Worm (Caenorhabditis elegans) whole organism, L2 larva: Measurements from ENCODE around the gene W04H10.6.
"Not testable (repeated sequence)": the region's sequence is repeated elsewhere in the genome, so short reads cannot be mapped to it uniquely, and the experiment has no call there.

ENCODE experiments used
- C34F6.9 ChIP-seq: fragments of 150-350 bp; optimal IDR thresholded peaks from 2 replicates; lab custom pipeline; 2014; ENCODE audit warnings: missing biosample characterization, missing genetic modification characterization
- R02D3.7 ChIP-seq: fragments of 150-350 bp; optimal IDR thresholded peaks from 2 replicates; lab custom pipeline; 2014; ENCODE audit warnings: missing biosample characterization, missing genetic modification characterization
- ama-1 ChIP-seq: fragments of 150-350 bp; optimal IDR thresholded peaks from 2 replicates; lab custom pipeline; 2018; ENCODE audit warnings: inconsistent platforms
- ceh-16 ChIP-seq: fragments of 150-350 bp; optimal IDR thresholded peaks from 2 replicates; lab custom pipeline; 2014; ENCODE audit warnings: missing biosample characterization, missing genetic modification characterization
- crh-2 ChIP-seq: sonication (generic microtip); optimal IDR thresholded peaks from 2 replicates; lab custom pipeline; 2017; ENCODE audit warnings: missing biosample characterization, missing genetic modification characterization
- elt-1 ChIP-seq: fragments of 150-350 bp; optimal IDR thresholded peaks from 2 replicates; lab custom pipeline; 2014; ENCODE audit warnings: missing biosample characterization, missing genetic modification characterization
- elt-3 ChIP-seq: sonication (generic microtip); optimal IDR thresholded peaks from 2 replicates; lab custom pipeline; 2017; ENCODE audit warnings: missing biosample characterization, missing genetic modification characterization
- fos-1 ChIP-seq: fragments of 150-350 bp; optimal IDR thresholded peaks from 2 replicates; lab custom pipeline; 2014; ENCODE audit warnings: missing biosample characterization, missing genetic modification characterization
- lin-11 ChIP-seq: fragments of 150-350 bp; sonication (generic microtip); optimal IDR thresholded peaks from 2 replicates; lab custom pipeline; 2014; ENCODE audit warnings: missing biosample characterization, missing genetic modification characterization, inconsistent platforms, mixed read lengths
- lin-13 ChIP-seq: fragments of 150-350 bp; optimal IDR thresholded peaks from 2 replicates; lab custom pipeline; 2014; ENCODE audit warnings: missing biosample characterization, missing genetic modification reagents, missing genetic modification characterization
- lin-39 ChIP-seq: fragments of 150-350 bp; optimal IDR thresholded peaks from 2 replicates; lab custom pipeline; 2014; ENCODE audit warnings: missing biosample characterization, missing genetic modification reagents, missing genetic modification characterization
- lsy-2 ChIP-seq, 2 experiments: fragments of 150-350 bp in 1 of 2; sonication (generic microtip) in 1 of 2; optimal IDR thresholded peaks; 2 replicates each; lab custom pipeline; 2014 to 2017; ENCODE audit warnings: missing biosample characterization in 2 of 2, missing genetic modification characterization in 2 of 2
- mab-5 ChIP-seq: fragments of 150-350 bp; optimal IDR thresholded peaks from 2 replicates; lab custom pipeline; 2014; ENCODE audit warnings: missing biosample characterization, missing genetic modification characterization
- mbf-1 ChIP-seq: sonication (generic microtip); optimal IDR thresholded peaks from 2 replicates; lab custom pipeline; 2017; ENCODE audit warnings: missing biosample characterization, missing genetic modification characterization
- nhr-10 ChIP-seq: sonication (generic microtip); optimal IDR thresholded peaks from 2 replicates; lab custom pipeline; 2017; ENCODE audit warnings: missing biosample characterization, missing genetic modification characterization
- nhr-11 ChIP-seq: fragments of 150-350 bp; optimal IDR thresholded peaks from 2 replicates; lab custom pipeline; 2014; ENCODE audit warnings: missing biosample characterization, missing genetic modification characterization
- nhr-12 ChIP-seq: fragments of 150-350 bp; optimal IDR thresholded peaks from 2 replicates; lab custom pipeline; 2014; ENCODE audit warnings: missing biosample characterization, missing genetic modification characterization
- nhr-25 ChIP-seq: fragments of 150-350 bp; sonication (generic microtip); optimal IDR thresholded peaks from 3 replicates; lab custom pipeline; 2014; ENCODE audit warnings: missing biosample characterization, missing genetic modification characterization
- nhr-6 ChIP-seq: fragments of 150-350 bp; optimal IDR thresholded peaks from 2 replicates; lab custom pipeline; 2014; ENCODE audit warnings: missing biosample characterization, missing genetic modification characterization
- peb-1 ChIP-seq: fragments of 150-350 bp; optimal IDR thresholded peaks from 2 replicates; lab custom pipeline; 2014; ENCODE audit warnings: missing biosample characterization, missing genetic modification characterization
- sma-3 ChIP-seq: sonication (generic microtip); optimal IDR thresholded peaks from 2 replicates; lab custom pipeline; 2016; ENCODE audit warnings: missing genetic modification reagents, missing genetic modification characterization, missing compliant biosample characterization
- sma-9 ChIP-seq, 2 experiments: fragments of 150-350 bp in 1 of 2; sonication (generic microtip) in 1 of 2; optimal IDR thresholded peaks; 2 replicates each; lab custom pipeline; 2014 to 2016; ENCODE audit warnings: missing genetic modification characterization in 2 of 2, mild to moderate bottlenecking in 1 of 2, missing biosample characterization in 1 of 2, missing compliant biosample characterization in 1 of 2, missing genetic modification reagents in 1 of 2, moderate library complexity in 1 of 2
- unc-39 ChIP-seq: fragments of 150-350 bp; optimal IDR thresholded peaks from 2 replicates; lab custom pipeline; 2014; ENCODE audit warnings: missing biosample characterization, missing genetic modification characterization
- unc-55 ChIP-seq: fragments of 150-350 bp; sonication (generic microtip); optimal IDR thresholded peaks from 3 replicates; lab custom pipeline; 2014; ENCODE audit warnings: missing biosample characterization, missing genetic modification reagents, missing genetic modification characterization
- unc-62 ChIP-seq: fragments of 150-350 bp; optimal IDR thresholded peaks from 2 replicates; lab custom pipeline; 2014; ENCODE audit warnings: missing biosample characterization, missing genetic modification reagents, missing genetic modification characterization
- ztf-1 ChIP-seq: fragments of 200-800 bp; sonication (Bioruptor generic); conservative IDR thresholded peaks from 2 replicates; pipeline ENCODE4 v1.3.6; 2022; ENCODE audit warnings: missing genetic modification characterization, missing compliant biosample characterization
- ztf-11 ChIP-seq: sonication (generic microtip); optimal IDR thresholded peaks from 2 replicates; lab custom pipeline; 2017; ENCODE audit warnings: missing biosample characterization, missing genetic modification characterization

The W04H10.6 gene

ce11 chrII:601305-601704 is 6.9 kb downstream of the W04H10.6 start (continued):
- TF ChIP-seq nhr-25 (tag; lab: Kevin White, UChicago) (no peak), mab-5 (peak; percentile 21)

ce11 chrII:596702-597101 is 11.5 kb downstream of the W04H10.6 start:
- no peak for TF ChIP-seq crh-2 (tag; lab: Kevin White, UChicago)
- no peak for TF ChIP-seq R02D3.7 (tag; lab: Kevin White, UChicago)
- no peak for TF ChIP-seq unc-55 (GFP tag; lab: Kevin White, UChicago)
- TF ChIP-seq lin-13 = no peak
- no peak for TF ChIP-seq mab-5
- no peak for TF ChIP-seq mbf-1 (tag; lab: Kevin White, UChicago)
- TF ChIP-seq elt-1 (tag; lab: Kevin White, UChicago) = no peak
- TF ChIP-seq, all 48 proteins: peak for 0

- not testable (repeated sequence) for TF ChIP-seq peb-1, unc-39, R02D3.7 (tag; lab: Kevin White, UChicago)
Observed at ce11 chrII:593221-593620, 15.0 kb downstream of the W04H10.6 start, which contains the start of gene W08F4.1. Gene W08F4.1 (plus strand): TSS chrII:593521.

- no peak for TF ChIP-seq C34F6.9 (tag; lab: Kevin White, UChicago)
- no peak for TF ChIP-seq elt-3 (tag; lab: Kevin White, UChicago)
- no peak for TF ChIP-seq nhr-6 (tag; lab: Kevin White, UChicago)
- TF ChIP-seq elt-1 (tag; lab: Kevin White, UChicago) = no peak
- no peak for TF ChIP-seq ztf-11
- TF ChIP-seq nhr-12 = no peak
- TF ChIP-seq lsy-2 (tag; optimal IDR thresholded peaks at IDR 0.05; lab: Kevin White, UChicago) = no peak
- TF ChIP-seq ceh-16 = no peak
- TF ChIP-seq sma-9 (GFP tag; optimal IDR thresholded peaks at IDR 0.05; lab: Kevin White, UChicago) = no peak
- no peak for TF ChIP-seq sma-9 (tag; optimal IDR thresholded peaks at IDR 0.05; lab: Kevin White, UChicago)
- no peak for TF ChIP-seq lin-39
- no peak for TF ChIP-seq lin-13
- TF ChIP-seq sma-3 (GFP tag; lab: Kevin White, UChicago) = no peak
- no peak for TF ChIP-seq unc-39 (tag; lab: Kevin White, UChicago)
- TF ChIP-seq unc-62 (GFP tag; lab: Kevin White, UChicago) = no peak
- TF ChIP-seq fos-1 (tag; lab: Kevin White, UChicago) = no peak
- TF ChIP-seq ama-1 (lab: Kevin White, UChicago) = no peak
Observed at ce11 chrII:591110-591509, 17.1 kb downstream of the W04H10.6 start, which contains the start of gene W08F4.10. Gene W08F4.10 (minus strand): TSS chrII:591210.

- no peak for TF ChIP-seq nhr-10 (tag; lab: Kevin White, UChicago)
- TF ChIP-seq lin-11 (tag; lab: Kevin White, UChicago) = no peak
- no peak for TF ChIP-seq elt-1 (tag; lab: Kevin White, UChicago)
- TF ChIP-seq crh-2 (tag; lab: Kevin White, UChicago) = no peak
- TF ChIP-seq nhr-11 (tag; lab: Kevin White, UChicago) = no peak
Observed at ce11 chrII:587533-587932, 20.7 kb downstream of the W04H10.6 start, which contains the start of gene fbxb-34. Gene fbxb-34 (plus strand): TSS chrII:587833.

- TF ChIP-seq crh-2 (tag; lab: Kevin White, UChicago) (no peak), ztf-1 (no peak), mab-5 (no peak), C34F6.9 (tag; lab: Kevin White, UChicago) (no peak), ztf-11 (no peak)
Observed at ce11 chrII:584321-584848, 23.9 kb downstream of the W04H10.6 start, which contains the start of the genes W08F4.12 and W08F4.13. Gene W08F4.12 (minus strand): TSS chrII:584421. Gene W08F4.13 (plus strand): TSS chrII:584798.

- TF ChIP-seq crh-2 (tag; lab: Kevin White, UChicago) = no peak
Observed at ce11 chrII:582649-583048, 25.6 kb downstream of the W04H10.6 start, which contains the start of gene fbxb-14. Gene fbxb-14 (minus strand): TSS chrII:582749.
